Fruit fly (Drosophila melanogaster): ENCODE measurements around the gene CG9705.

DNA sequence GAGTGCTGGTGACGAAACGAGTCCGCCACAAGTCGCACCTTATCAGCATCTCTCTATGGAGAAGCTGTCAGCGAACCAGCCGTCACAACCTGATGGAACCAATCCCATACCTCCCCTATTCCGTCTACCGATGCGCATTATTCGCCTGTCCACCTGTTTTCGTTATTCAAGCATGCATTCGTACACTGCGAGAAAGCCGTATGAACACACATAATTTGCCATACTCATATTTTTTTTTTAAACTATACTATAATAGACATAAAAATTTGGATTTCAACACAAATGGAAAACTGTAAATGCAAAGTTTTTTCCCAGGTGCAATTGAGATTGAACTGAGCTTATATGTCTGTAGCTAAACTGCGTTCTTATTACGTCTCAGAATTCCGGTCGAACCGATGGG is 16.7 kb downstream of the CG9705 start:
- TF ChIP-seq h (GFP tag; optimal IDR thresholded peaks at IDR 0.05) (peak; percentile 79), usp (GFP tag; optimal IDR thresholded peaks at IDR 0.05) (no peak), fru (GFP tag; optimal IDR thresholded peaks at IDR 0.05) (peak; percentile 83), tai (GFP tag; optimal IDR thresholded peaks at IDR 0.05) (no peak), Dif (GFP tag; optimal IDR thresholded peaks at IDR 0.05; ENCODE audit: partially characterized antibody) (peak; percentile 36), brk (GFP tag; optimal IDR thresholded peaks at IDR 0.05) (no peak), psq (GFP tag; optimal IDR thresholded peaks at IDR 0.05) (peak; percentile 81), lola (GFP tag; optimal IDR thresholded peaks at IDR 0.05) (no peak)
